Fruit fly (Drosophila melanogaster) whole organism, embryonic: ENCODE measurements around the gene ben.

Experiments used
- Adf1 ChIP-seq: fragments of 200-800 bp; sonication (Bioruptor generic); IDR thresholded peaks from 2 replicates; pipeline ENCODE4 v1.3.6; 2022; ENCODE audit warnings: missing biosample characterization, missing genetic modification characterization
- Asciz ChIP-seq: fragments of 200-800 bp; sonication (Bioruptor generic); optimal IDR thresholded peaks from 2 replicates; lab custom pipeline; 2017; ENCODE audit warnings: missing biosample characterization, mild to moderate bottlenecking, missing genetic modification characterization, missing genetic modification reagents
- CG11504 ChIP-seq: fragments of 200-800 bp; sonication (Bioruptor generic); optimal IDR thresholded peaks from 3 replicates; lab custom pipeline; 2019; ENCODE audit warnings: missing biosample characterization, mild to moderate bottlenecking, missing genetic modification characterization, moderate library complexity
- CG11696 ChIP-seq: fragments of 200-800 bp; sonication (Bioruptor generic); IDR thresholded peaks from 2 replicates; pipeline ENCODE4 v1.3.6; 2022; ENCODE audit warnings: missing biosample characterization, missing genetic modification characterization
- CG1233 ChIP-seq: fragments of 200-800 bp; sonication (Bioruptor generic); optimal IDR thresholded peaks from 4 replicates; lab custom pipeline; 2018; ENCODE audit warnings: missing biosample characterization, mild to moderate bottlenecking, missing genetic modification characterization
- CG15269 ChIP-seq: fragments of 200-800 bp; sonication (Bioruptor generic); optimal IDR thresholded peaks from 2 replicates; lab custom pipeline; 2018; ENCODE audit warnings: missing biosample characterization, mild to moderate bottlenecking, missing genetic modification characterization, moderate library complexity
- CG1602 ChIP-seq: fragments of 200-800 bp; sonication (Bioruptor generic); optimal IDR thresholded peaks from 3 replicates; lab custom pipeline; 2016; ENCODE audit warnings: missing biosample characterization, missing genetic modification characterization
- CG18599 ChIP-seq: fragments of 200-800 bp; sonication (Bioruptor generic); optimal IDR thresholded peaks from 3 replicates; lab custom pipeline; 2017; ENCODE audit warnings: missing biosample characterization, missing genetic modification characterization, mild to moderate bottlenecking, moderate library complexity, missing genetic modification reagents
- CG2712 ChIP-seq: fragments of 200-800 bp; optimal IDR thresholded peaks from 3 replicates; lab custom pipeline; 2019; ENCODE audit warnings: missing biosample characterization, mild to moderate bottlenecking, missing genetic modification characterization, moderate library complexity
- CG32532 ChIP-seq: fragments of 200-800 bp; sonication (Bioruptor generic); IDR thresholded peaks from 2 replicates; pipeline ENCODE4 v1.3.6; 2022; ENCODE audit warnings: missing biosample characterization, missing genetic modification characterization
- CG5245 ChIP-seq: fragments of 200-800 bp; sonication (Bioruptor generic); optimal IDR thresholded peaks from 3 replicates; lab custom pipeline; 2016; ENCODE audit warnings: missing biosample characterization, missing genetic modification characterization
- CG7556 ChIP-seq: fragments of 200-800 bp; sonication (Bioruptor generic); optimal IDR thresholded peaks from 2 replicates; lab custom pipeline; 2017; ENCODE audit warnings: missing biosample characterization, mild to moderate bottlenecking, missing genetic modification characterization
- CG7786 ChIP-seq: fragments of 200-800 bp; sonication (Bioruptor generic); optimal IDR thresholded peaks from 2 replicates; lab custom pipeline; 2016; ENCODE audit warnings: missing biosample characterization, missing genetic modification characterization
- CG7839 ChIP-seq: fragments of 200-800 bp; sonication (Bioruptor generic); optimal IDR thresholded peaks from 3 replicates; lab custom pipeline; 2018; ENCODE audit warnings: missing biosample characterization, mild to moderate bottlenecking, missing genetic modification characterization, moderate library complexity
- CG8290 ChIP-seq, 3 experiments: fragments of 200-800 bp; sonication (Bioruptor generic); optimal IDR thresholded peaks; 2 replicates each; lab custom pipeline; 2016 to 2019; ENCODE audit warnings: missing biosample characterization in 3 of 3, missing genetic modification characterization in 3 of 3, mild to moderate bottlenecking in 2 of 3, moderate library complexity in 1 of 3
- CG8388 ChIP-seq: fragments of 200-800 bp; sonication (Bioruptor generic); optimal IDR thresholded peaks from 2 replicates; lab custom pipeline; 2019; ENCODE audit warnings: missing biosample characterization, mild to moderate bottlenecking, missing genetic modification characterization, moderate library complexity
- CTCF ChIP-seq: fragments of 200-800 bp; sonication (Bioruptor generic); optimal IDR thresholded peaks from 2 replicates; lab custom pipeline; 2017; ENCODE audit warnings: missing biosample characterization, mild to moderate bottlenecking, missing genetic modification characterization, moderate library complexity
- CoRest ChIP-seq: fragments of 200-800 bp; sonication (Bioruptor generic); optimal IDR thresholded peaks from 3 replicates; lab custom pipeline; 2018; ENCODE audit warnings: missing biosample characterization, mild to moderate bottlenecking, missing genetic modification characterization, moderate library complexity
- D19A ChIP-seq: fragments of 200-800 bp; optimal IDR thresholded peaks from 3 replicates; lab custom pipeline; 2019; ENCODE audit warnings: missing biosample characterization, mild to moderate bottlenecking, missing genetic modification characterization, moderate library complexity
- Doc2 ChIP-seq: fragments of 200-800 bp; sonication (Bioruptor generic); IDR thresholded peaks from 2 replicates; pipeline ENCODE4 v1.3.6; 2022; ENCODE audit warnings: missing biosample characterization, missing genetic modification characterization
- HLH54F ChIP-seq: fragments of 200-800 bp; sonication (Bioruptor generic); optimal IDR thresholded peaks from 3 replicates; lab custom pipeline; 2016; ENCODE audit warnings: missing biosample characterization, missing genetic modification characterization
- MESR4 ChIP-seq: fragments of 200-800 bp; sonication (Bioruptor generic); optimal IDR thresholded peaks from 2 replicates; lab custom pipeline; 2018; ENCODE audit warnings: missing biosample characterization, mild to moderate bottlenecking, missing genetic modification characterization, moderate library complexity
- Meics ChIP-seq: fragments of 200-800 bp; sonication (Bioruptor generic); optimal IDR thresholded peaks from 2 replicates; lab custom pipeline; 2017; ENCODE audit warnings: missing biosample characterization, mild to moderate bottlenecking, missing genetic modification characterization
- NK7.1 ChIP-seq: fragments of 200-800 bp; sonication (Bioruptor generic); optimal IDR thresholded peaks from 3 replicates; lab custom pipeline; 2016; ENCODE audit warnings: missing biosample characterization, missing genetic modification characterization
- Nf-YC ChIP-seq: fragments of 200-800 bp; optimal IDR thresholded peaks from 3 replicates; lab custom pipeline; 2019; ENCODE audit warnings: missing biosample characterization, mild to moderate bottlenecking, missing genetic modification characterization, moderate library complexity
- Ptx1 ChIP-seq: fragments of 200-800 bp; sonication (Bioruptor generic); IDR thresholded peaks from 2 replicates; pipeline ENCODE4 v1.3.6; 2022; ENCODE audit warnings: missing biosample characterization, missing genetic modification characterization
- Sin3A ChIP-seq: fragments of >200 bp; optimal IDR thresholded peaks from 2 replicates; lab custom pipeline; 2018
- Sox102F ChIP-seq: fragments of 200-800 bp; sonication (Bioruptor generic); optimal IDR thresholded peaks from 2 replicates; lab custom pipeline; 2018; ENCODE audit warnings: missing biosample characterization, mild to moderate bottlenecking, missing genetic modification characterization, moderate library complexity
- Ssrp ChIP-seq: fragments of 200-800 bp; sonication (Bioruptor generic); optimal IDR thresholded peaks from 2 replicates; lab custom pipeline; 2018; ENCODE audit warnings: missing biosample characterization, mild to moderate bottlenecking, missing genetic modification characterization, moderate library complexity
- ac ChIP-seq: fragments of 200-800 bp; sonication (Bioruptor generic); optimal IDR thresholded peaks from 3 replicates; lab custom pipeline; 2017; ENCODE audit warnings: missing biosample characterization, mild to moderate bottlenecking, missing genetic modification characterization
- ap ChIP-seq: fragments of 200-800 bp; sonication (Bioruptor generic); IDR thresholded peaks from 2 replicates; pipeline ENCODE4 v1.3.6; 2022; ENCODE audit warnings: missing biosample characterization, missing genetic modification characterization
- bcd ChIP-seq: fragments of 200-800 bp; sonication (Bioruptor generic); optimal IDR thresholded peaks from 2 replicates; lab custom pipeline; 2017; ENCODE audit warnings: missing biosample characterization, mild to moderate bottlenecking, missing genetic modification characterization
- bsh ChIP-seq, 2 experiments: fragments of 200-800 bp; sonication (Bioruptor generic); optimal IDR thresholded peaks; 2 replicates each; lab custom pipeline; 2017 to 2018; ENCODE audit warnings: mild to moderate bottlenecking in 2 of 2, missing biosample characterization in 2 of 2, missing genetic modification characterization in 2 of 2, moderate library complexity in 1 of 2
- corto ChIP-seq: fragments of 200-800 bp; sonication (Bioruptor generic); optimal IDR thresholded peaks from 2 replicates; lab custom pipeline; 2016; ENCODE audit warnings: missing biosample characterization, mild to moderate bottlenecking, missing genetic modification characterization, moderate library complexity
- cwo ChIP-seq: fragments of 200-800 bp; sonication (Bioruptor generic); optimal IDR thresholded peaks from 3 replicates; lab custom pipeline; 2017; ENCODE audit warnings: missing biosample characterization, missing genetic modification characterization, mild to moderate bottlenecking, moderate library complexity, missing genetic modification reagents
- dan ChIP-seq: fragments of 200-800 bp; sonication (Bioruptor generic); IDR thresholded peaks from 2 replicates; pipeline ENCODE4 v1.3.6; 2022; ENCODE audit warnings: missing biosample characterization, missing genetic modification characterization
- dmrt11E ChIP-seq: fragments of 200-800 bp; sonication (Bioruptor generic); optimal IDR thresholded peaks from 3 replicates; lab custom pipeline; 2018; ENCODE audit warnings: missing biosample characterization, mild to moderate bottlenecking, missing genetic modification characterization, moderate library complexity
- dmrt99B ChIP-seq: fragments of 200-800 bp; sonication (Bioruptor generic); optimal IDR thresholded peaks from 2 replicates; lab custom pipeline; 2018; ENCODE audit warnings: missing biosample characterization, mild to moderate bottlenecking, missing genetic modification characterization, moderate library complexity
- dysf ChIP-seq: fragments of 200-800 bp; sonication (Bioruptor generic); IDR thresholded peaks from 3 replicates; pipeline ENCODE4 v1.3.6; 2022; ENCODE audit warnings: missing biosample characterization, missing genetic modification characterization
- eyg ChIP-seq: fragments of 200-800 bp; sonication (Bioruptor generic); optimal IDR thresholded peaks from 3 replicates; lab custom pipeline; 2016; ENCODE audit warnings: missing biosample characterization, missing genetic modification characterization
- fd3F ChIP-seq: fragments of 200-800 bp; sonication (Bioruptor generic); optimal IDR thresholded peaks from 2 replicates; lab custom pipeline; 2018; ENCODE audit warnings: missing biosample characterization, mild to moderate bottlenecking, missing genetic modification characterization, moderate library complexity
- fu2 ChIP-seq: fragments of 200-800 bp; sonication (Bioruptor generic); optimal IDR thresholded peaks from 2 replicates; lab custom pipeline; 2016; ENCODE audit warnings: missing biosample characterization, missing genetic modification characterization
- gcm ChIP-seq: fragments of 200-800 bp; sonication (Bioruptor generic); optimal IDR thresholded peaks from 2 replicates; lab custom pipeline; 2019; ENCODE audit warnings: missing biosample characterization, mild to moderate bottlenecking, missing genetic modification characterization, moderate library complexity
- grau ChIP-seq: fragments of 200-800 bp; optimal IDR thresholded peaks from 3 replicates; lab custom pipeline; 2019; ENCODE audit warnings: missing biosample characterization, mild to moderate bottlenecking, missing genetic modification characterization, moderate library complexity
- jigr1 ChIP-seq: fragments of 200-800 bp; sonication (Bioruptor generic); IDR thresholded peaks from 3 replicates; pipeline ENCODE4 v1.3.6; 2022; ENCODE audit warnings: missing biosample characterization, missing genetic modification characterization
- lov ChIP-seq, 2 experiments: fragments of 200-800 bp in 1 of 2; fragments of >200 bp in 1 of 2; sonication (Bioruptor generic) in 1 of 2; IDR thresholded peaks in 1 of 2; optimal IDR thresholded peaks in 1 of 2; 2 replicates in 1 of 2; 3 replicates in 1 of 2; pipeline versions ENCODE4 v1.3.6 to Lab custom; 2017 to 2022; ENCODE audit warnings: missing biosample characterization in 1 of 2, missing genetic modification characterization in 1 of 2
- psq ChIP-seq: fragments of 200-800 bp; sonication (Bioruptor generic); optimal IDR thresholded peaks from 2 replicates; lab custom pipeline; 2017; ENCODE audit warnings: missing biosample characterization, missing genetic modification characterization
- row ChIP-seq: fragments of 200-800 bp; sonication (Bioruptor generic); IDR thresholded peaks from 3 replicates; pipeline ENCODE4 v1.3.6; 2022; ENCODE audit warnings: missing biosample characterization, missing genetic modification characterization
- seq ChIP-seq: fragments of 200-800 bp; sonication (Bioruptor generic); IDR thresholded peaks from 2 replicates; pipeline ENCODE4 v1.3.6; 2022; ENCODE audit warnings: missing biosample characterization, missing genetic modification characterization
- sug ChIP-seq: fragments of 200-800 bp; optimal IDR thresholded peaks from 2 replicates; lab custom pipeline; 2019; ENCODE audit warnings: missing biosample characterization, mild to moderate bottlenecking, missing genetic modification characterization, moderate library complexity
- tio ChIP-seq: fragments of 200-800 bp; sonication (Bioruptor generic); optimal IDR thresholded peaks from 2 replicates; lab custom pipeline; 2017; ENCODE audit warnings: missing biosample characterization, missing genetic modification characterization, inconsistent platforms

The ben gene

DNA sequence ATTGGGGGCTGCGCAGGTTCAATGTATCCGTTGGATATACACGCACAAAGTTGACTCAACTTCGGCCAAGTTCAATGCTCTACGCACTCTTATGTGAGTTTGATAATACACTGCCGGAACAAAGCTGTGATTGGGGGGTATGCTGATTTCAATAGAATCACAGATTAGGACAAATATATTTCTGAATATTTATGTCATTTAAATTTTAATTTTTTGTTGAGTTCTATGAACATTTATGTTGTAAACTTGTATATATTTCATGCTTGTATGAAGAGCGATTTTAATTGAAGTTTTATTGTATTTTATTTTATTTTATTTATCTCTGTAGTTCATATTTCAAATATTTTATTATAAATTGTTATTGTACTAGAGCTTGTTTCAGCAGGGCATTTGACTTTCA is 30.6 kb downstream of the ben start:
- no peak for TF ChIP-seq ap (GFP tag; lab: Robert Waterston, UW)
- TF ChIP-seq lov (optimal IDR thresholded peaks at IDR 0.05; lab: Kevin White, UChicago): no peak
- no peak for TF ChIP-seq lov (GFP tag; IDR thresholded peaks at IDR 0.05; lab: Robert Waterston, UW)
- TF ChIP-seq tio: no peak
- TF ChIP-seq sug (tag; lab: Kevin White, UChicago): no peak
- no peak for TF ChIP-seq seq (GFP tag; lab: Robert Waterston, UW)
- TF ChIP-seq CG15269 (tag; lab: Kevin White, UChicago): peak; percentile 4
- no peak for TF ChIP-seq Ssrp (tag; lab: Kevin White, UChicago)
- TF ChIP-seq Nf-YC: no peak
- no peak for TF ChIP-seq Asciz
- TF ChIP-seq Ptx1 (GFP tag; lab: Robert Waterston, UW): 0 out of 2 replicates have a peak, but pooled peaks have one; percentile 6
- peak; percentile 8 for TF ChIP-seq bcd
- peak; percentile 55 for TF ChIP-seq CG11504 (tag; lab: Kevin White, UChicago)
- no peak for TF ChIP-seq CG8388 (GFP tag; lab: Kevin White, UChicago)
- TF ChIP-seq psq (GFP tag; lab: Kevin White, UChicago): no peak
- TF ChIP-seq CG7839 (tag; lab: Kevin White, UChicago): peak; percentile 45
- TF ChIP-seq ac (GFP tag; lab: Kevin White, UChicago): no peak
- TF ChIP-seq CG1233 (GFP tag; lab: Kevin White, UChicago): no peak
- TF ChIP-seq CG32532 (GFP tag; lab: Robert Waterston, UW): no peak
- TF ChIP-seq HLH54F (GFP tag; lab: Kevin White, UChicago): no peak
- no peak for TF ChIP-seq fd3F (GFP tag; lab: Kevin White, UChicago)
- TF ChIP-seq CG7786 (GFP tag; lab: Kevin White, UChicago): no peak
- no peak for TF ChIP-seq Sox102F (GFP tag; lab: Kevin White, UChicago)
- TF ChIP-seq grau: peak; percentile 20
- TF ChIP-seq row (GFP tag; lab: Robert Waterston, UW): no peak
- peak; percentile 20 for TF ChIP-seq CG18599 (GFP tag; lab: Kevin White, UChicago)
- TF ChIP-seq bsh (GFP tag; optimal IDR thresholded peaks at IDR 0.05; lab: Kevin White, UChicago): no peak
- no peak for TF ChIP-seq eyg (GFP tag; lab: Kevin White, UChicago)
- no peak for TF ChIP-seq cwo
- no peak for TF ChIP-seq Doc2 (GFP tag; lab: Robert Waterston, UW)
- TF ChIP-seq dan (GFP tag; lab: Robert Waterston, UW): no peak
- no peak for TF ChIP-seq dmrt11E (tag; lab: Kevin White, UChicago)
- peak; percentile 21 for TF ChIP-seq CG7556 (GFP tag; lab: Kevin White, UChicago)
- no peak for TF ChIP-seq CG2712
- no peak for TF ChIP-seq corto (GFP tag; lab: Kevin White, UChicago)
- TF ChIP-seq CTCF (GFP tag; lab: Kevin White, UChicago): no peak
- peak; percentile 25 for TF ChIP-seq Meics (GFP tag; lab: Kevin White, UChicago)
- no peak for TF ChIP-seq CG8290 (GFP tag; optimal IDR thresholded peaks at IDR 0.05; lab: Kevin White, UChicago)
- no peak for TF ChIP-seq CG8290 (tag; optimal IDR thresholded peaks at IDR 0.05; lab: Kevin White, UChicago)
- peak; percentile 61 for TF ChIP-seq D19A
- no peak for TF ChIP-seq jigr1
- TF ChIP-seq MESR4 (GFP tag; lab: Kevin White, UChicago): no peak
- no peak for TF ChIP-seq CG1602 (GFP tag; lab: Kevin White, UChicago)
- TF ChIP-seq CoRest: peak; percentile 1
- TF ChIP-seq Sin3A: no peak
- no peak for TF ChIP-seq gcm (GFP tag; lab: Kevin White, UChicago)
- no peak for TF ChIP-seq NK7.1 (GFP tag; lab: Kevin White, UChicago)
- no peak for TF ChIP-seq fu2 (GFP tag; lab: Kevin White, UChicago)
- no peak for TF ChIP-seq CG5245 (GFP tag; lab: Kevin White, UChicago)
- TF ChIP-seq CG11696: no peak
- TF ChIP-seq dysf (GFP tag; lab: Robert Waterston, UW): no peak
- no peak for TF ChIP-seq Adf1
- TF ChIP-seq dmrt99B (tag; lab: Kevin White, UChicago): peak; percentile 35
